Worm (Caenorhabditis elegans) whole organism, L1 larva: ENCODE results near the gene R10E4.11.

Experiments
- fos-1 ChIP-seq: fragments of 150-350 bp; optimal IDR thresholded peaks from 2 replicates; lab custom pipeline; 2014; ENCODE audit warnings: missing biosample characterization, missing genetic modification characterization
- nhr-20 ChIP-seq: sonication (generic microtip); optimal IDR thresholded peaks from 2 replicates; lab custom pipeline; 2016; ENCODE audit warnings: mild to moderate bottlenecking, missing genetic modification characterization, missing compliant biosample characterization
- tbx-2 ChIP-seq: sonication (generic microtip); optimal IDR thresholded peaks from 2 replicates; lab custom pipeline; 2016; ENCODE audit warnings: missing genetic modification characterization, missing compliant biosample characterization

- TF ChIP-seq nhr-20 (tag; lab: Kevin White, UChicago): peak; percentile 24
- no peak for TF ChIP-seq fos-1 (tag; lab: Kevin White, UChicago)
- peak; percentile 40 for TF ChIP-seq tbx-2
Observed at ce11 chrIII:4280215-4281173, 20.3 kb downstream of the R10E4.11 start, which contains the start of gene sup-26.
